Worm (Caenorhabditis elegans) whole organism, L4 larva: ENCODE data around the gene H40L08.8.

Experiments used
- T26A8.4 ChIP-seq: fragments of 200-800 bp; sonication (Bioruptor generic); IDR thresholded peaks from 2 replicates; pipeline ENCODE4 v1.3.6; 2022; ENCODE audit warnings: missing genetic modification characterization, missing compliant biosample characterization
- Y105C5A.15 ChIP-seq: fragments of 200-800 bp; sonication (Bioruptor generic); IDR thresholded peaks from 2 replicates; pipeline ENCODE4 v1.3.6; 2022; ENCODE audit warnings: missing genetic modification characterization, missing compliant biosample characterization
- aha-1 ChIP-seq: fragments of 150-350 bp; peaks from one replicate; lab custom pipeline; 2014; ENCODE audit warnings: missing biosample characterization, missing genetic modification characterization
- ama-1 ChIP-seq: fragments of 150-350 bp; optimal IDR thresholded peaks from 2 replicates; lab custom pipeline; 2014; ENCODE audit warnings: inconsistent platforms, mixed read lengths
- daf-16 ChIP-seq, 3 experiments: sonication (generic microtip); optimal IDR thresholded peaks; 2 replicates each; lab custom pipeline; 2016 to 2017; ENCODE audit warnings: missing genetic modification characterization in 3 of 3, missing genetic modification reagents in 3 of 3, mild to moderate bottlenecking in 2 of 3, missing compliant biosample characterization in 2 of 3, missing biosample characterization in 1 of 3, moderate library complexity in 1 of 3
- daf-19 ChIP-seq: fragments of 200-800 bp; sonication (Bioruptor generic); conservative IDR thresholded peaks from 2 replicates; pipeline ENCODE4 v1.3.6; 2022; ENCODE audit warnings: missing genetic modification characterization, missing compliant biosample characterization
- dmd-9 ChIP-seq: fragments of 200-800 bp; sonication (Bioruptor generic); IDR thresholded peaks from 2 replicates; pipeline ENCODE4 v1.3.6; 2022; ENCODE audit warnings: missing genetic modification reagents, missing genetic modification characterization, missing compliant biosample characterization
- hif-1 ChIP-seq, 2 experiments: sonication (generic microtip); optimal IDR thresholded peaks; 2 replicates each; lab custom pipeline; 2016 to 2017; ENCODE audit warnings: missing compliant biosample characterization in 2 of 2, missing genetic modification characterization in 2 of 2, missing genetic modification reagents in 2 of 2, missing genotype in 2 of 2, mild to moderate bottlenecking in 1 of 2
- hlh-11 ChIP-seq: fragments of 200-800 bp; sonication (Bioruptor generic); optimal IDR thresholded peaks from 2 replicates; lab custom pipeline; 2018; ENCODE audit warnings: mild to moderate bottlenecking, missing genetic modification characterization, missing compliant biosample characterization
- hlh-30 ChIP-seq: sonication (generic microtip); optimal IDR thresholded peaks from 2 replicates; lab custom pipeline; 2017; ENCODE audit warnings: antibody characterized with exemption, mild to moderate bottlenecking, missing genetic modification characterization, missing compliant biosample characterization; ENCODE audit not compliant: insufficient read depth
- lin-38 ChIP-seq: fragments of 200-800 bp; sonication (Bioruptor generic); IDR thresholded peaks from 2 replicates; pipeline ENCODE4 v1.3.6; 2022; ENCODE audit warnings: missing genetic modification reagents, missing genetic modification characterization, missing compliant biosample characterization
- lsy-2 ChIP-seq, 2 experiments: fragments of 150-350 bp in 1 of 2; sonication (generic microtip) in 1 of 2; optimal IDR thresholded peaks; 2 replicates each; lab custom pipeline; 2014 to 2017; ENCODE audit warnings: missing biosample characterization in 2 of 2, missing genetic modification characterization in 2 of 2
- madf-9 ChIP-seq: fragments of 200-800 bp; sonication (Bioruptor generic); conservative IDR thresholded peaks from 2 replicates; pipeline ENCODE4 v1.3.6; 2022; ENCODE audit warnings: missing genetic modification reagents, missing genetic modification characterization, missing compliant biosample characterization
- mdt-29 ChIP-seq: fragments of 200-800 bp; sonication (Bioruptor generic); IDR thresholded peaks from 2 replicates; pipeline ENCODE4 v1.3.6; 2022; ENCODE audit warnings: missing genetic modification reagents, missing genetic modification characterization, missing compliant biosample characterization
- mep-1 ChIP-seq: fragments of 150-350 bp; sonication (generic microtip); optimal IDR thresholded peaks from 3 replicates; lab custom pipeline; 2014; ENCODE audit warnings: missing biosample characterization, missing genetic modification characterization
- mxl-3 ChIP-seq: fragments of 200-800 bp; sonication (Bioruptor generic); optimal IDR thresholded peaks from 2 replicates; lab custom pipeline; 2018; ENCODE audit warnings: mild to moderate bottlenecking, missing genetic modification characterization, missing compliant biosample characterization
- nhr-10 ChIP-seq: fragments of 150-350 bp; optimal IDR thresholded peaks from 2 replicates; lab custom pipeline; 2014; ENCODE audit warnings: missing biosample characterization, missing genetic modification characterization
- nhr-102 ChIP-seq: sonication (generic microtip); optimal IDR thresholded peaks from 2 replicates; lab custom pipeline; 2016; ENCODE audit warnings: mild to moderate bottlenecking, missing genetic modification characterization, moderate library complexity, missing compliant biosample characterization
- nhr-237 ChIP-seq: sonication (generic microtip); optimal IDR thresholded peaks from 2 replicates; lab custom pipeline; 2017; ENCODE audit warnings: missing biosample characterization, missing genetic modification characterization
- nhr-25 ChIP-seq: sonication (generic microtip); optimal IDR thresholded peaks from 2 replicates; lab custom pipeline; 2017; ENCODE audit warnings: missing genetic modification characterization, mild to moderate bottlenecking, missing compliant biosample characterization, antibody characterized with exemption, moderate library complexity, borderline replicate concordance; ENCODE audit not compliant: insufficient read depth
- nhr-48 ChIP-seq: sonication (generic microtip); optimal IDR thresholded peaks from 2 replicates; lab custom pipeline; 2016; ENCODE audit warnings: mild to moderate bottlenecking, missing genetic modification characterization, missing compliant biosample characterization
- nhr-6 ChIP-seq: fragments of 150-350 bp; optimal IDR thresholded peaks from 2 replicates; lab custom pipeline; 2014; ENCODE audit warnings: missing biosample characterization, missing genetic modification characterization
- pha-4 ChIP-seq, 2 experiments: fragments of 150-350 bp in 1 of 2; fragments of 200-800 bp in 1 of 2; sonication (Bioruptor generic) in 1 of 2; IDR thresholded peaks in 1 of 2; optimal IDR thresholded peaks in 1 of 2; 2 replicates each; pipeline versions ENCODE4 v1.3.6 to Lab custom; 2014 to 2022; ENCODE audit warnings: missing genetic modification characterization in 2 of 2, missing genetic modification reagents in 2 of 2, missing biosample characterization in 1 of 2, missing compliant biosample characterization in 1 of 2
- php-3 ChIP-seq: fragments of 200-800 bp; sonication (Bioruptor generic); IDR thresholded peaks from 2 replicates; pipeline ENCODE4 v1.3.6; 2022; ENCODE audit warnings: missing genetic modification reagents, missing genetic modification characterization, missing compliant biosample characterization
- rbr-2 ChIP-seq: sonication (generic microtip); optimal IDR thresholded peaks from 2 replicates; lab custom pipeline; 2016; ENCODE audit warnings: missing genotype, missing genetic modification characterization, missing compliant biosample characterization
- sdz-12 ChIP-seq: fragments of 200-800 bp; sonication (Bioruptor generic); optimal IDR thresholded peaks from 2 replicates; lab custom pipeline; 2018; ENCODE audit warnings: mild to moderate bottlenecking, missing genetic modification characterization, missing compliant biosample characterization
- spr-1 ChIP-seq: sonication (generic microtip); optimal IDR thresholded peaks from 2 replicates; lab custom pipeline; 2016; ENCODE audit warnings: mild to moderate bottlenecking, missing genetic modification characterization, missing compliant biosample characterization
- spr-3 ChIP-seq: fragments of 200-800 bp; sonication (Bioruptor generic); optimal IDR thresholded peaks from 2 replicates; lab custom pipeline; 2018; ENCODE audit warnings: mild to moderate bottlenecking, missing genetic modification characterization, missing compliant biosample characterization
- unc-62 ChIP-seq, 3 experiments: fragments of 150-350 bp in 1 of 3; sonication (generic microtip); optimal IDR thresholded peaks in 2 of 3; peaks in 1 of 3; 1 replicate in 1 of 3; 2 replicates in 2 of 3; lab custom pipeline; 2014 to 2017; ENCODE audit warnings: missing biosample characterization in 3 of 3, missing genetic modification characterization in 3 of 3, missing genetic modification reagents in 3 of 3, missing genotype in 1 of 3
- zag-1 ChIP-seq: fragments of 150-350 bp; optimal IDR thresholded peaks from 2 replicates; lab custom pipeline; 2014; ENCODE audit warnings: missing biosample characterization, missing genetic modification characterization
- zip-11 ChIP-seq: fragments of 200-800 bp; sonication (Bioruptor generic); IDR thresholded peaks from 2 replicates; pipeline ENCODE4 v1.3.6; 2022; ENCODE audit warnings: missing genetic modification characterization, missing compliant biosample characterization
- zip-2 ChIP-seq: fragments of 150-350 bp; optimal IDR thresholded peaks from 2 replicates; lab custom pipeline; 2014; ENCODE audit warnings: missing biosample characterization, missing genetic modification characterization

The H40L08.8 gene

DNA sequence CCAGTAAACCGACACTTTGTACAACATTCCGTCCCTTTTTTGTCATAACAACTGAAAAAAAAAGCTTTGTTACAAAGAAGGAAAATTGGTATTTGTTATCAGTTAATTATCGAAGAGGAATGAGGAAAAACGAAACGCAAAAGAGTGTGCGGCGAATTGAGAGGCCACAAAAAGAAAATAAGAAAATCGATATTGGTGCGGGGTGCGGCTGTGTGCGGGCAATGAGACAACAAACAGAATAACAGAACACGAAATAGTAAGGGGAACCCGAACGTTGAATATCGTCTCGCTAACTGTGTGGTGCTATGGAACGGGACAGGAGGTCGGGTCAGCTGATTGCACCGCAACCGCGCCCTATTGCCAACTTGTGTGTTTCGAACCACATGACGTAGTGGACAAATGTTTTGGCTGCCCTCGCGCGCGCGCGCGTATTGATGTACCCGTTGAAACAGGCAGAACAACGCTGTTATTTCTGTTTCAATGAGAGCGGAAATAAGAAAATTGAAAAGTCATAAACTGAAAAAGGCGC, 36.8 kb downstream of the H40L08.8 start, which contains the start of gene C18B12.4 (continued):
- TF ChIP-seq sdz-12 (GFP tag; lab: Kevin White, UChicago) = no peak
- TF ChIP-seq hif-1 (tag; optimal IDR thresholded peaks at IDR 0.05; lab: Kevin White, UChicago) = peak in 1 of 2 experiments; percentile 82
- TF ChIP-seq daf-19 (GFP tag; lab: Robert Waterston, UW) = no peak
- peak; percentile 93 for TF ChIP-seq lin-38 (GFP tag; lab: Robert Waterston, UW)
- no peak for TF ChIP-seq mdt-29 (GFP tag; lab: Robert Waterston, UW)
- TF ChIP-seq lsy-2 (tag; optimal IDR thresholded peaks at IDR 0.05; lab: Kevin White, UChicago) = peak; percentile 60 to 80

DNA sequence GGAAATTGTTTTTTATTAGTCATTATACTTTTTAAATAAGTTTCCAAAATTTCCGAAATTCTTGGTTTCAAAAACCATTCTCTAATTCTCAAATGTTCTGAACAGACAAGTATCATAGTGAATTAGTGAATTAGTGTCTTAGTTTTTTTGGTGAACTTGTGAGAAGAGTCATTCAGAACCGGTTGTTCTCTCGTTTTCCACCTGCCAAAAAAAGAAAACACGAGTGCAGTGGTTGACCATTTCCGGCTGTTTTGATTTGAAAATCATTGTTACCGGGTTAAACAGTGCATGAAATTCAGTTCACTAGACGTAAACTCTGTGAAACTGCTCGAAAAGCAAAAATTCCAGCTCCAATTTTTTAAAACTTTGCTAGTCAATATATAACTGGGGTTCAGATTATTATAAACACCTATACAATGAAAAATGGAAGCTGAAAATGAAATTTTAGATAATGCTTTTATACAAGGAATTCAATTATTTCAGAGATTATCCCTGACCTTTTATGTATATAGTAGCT, 37.7 kb downstream of the H40L08.8 start:
- peak; percentile 91 for TF ChIP-seq aha-1 (tag; lab: Kevin White, UChicago)
- TF ChIP-seq nhr-6 (tag; lab: Kevin White, UChicago) = no peak
- no peak for TF ChIP-seq pha-4 (GFP tag; IDR thresholded peaks at IDR 0.05; lab: Robert Waterston, UW)
- TF ChIP-seq pha-4 (tag; optimal IDR thresholded peaks at IDR 0.05; lab: Kevin White, UChicago) = no peak
- TF ChIP-seq Y105C5A.15 (GFP tag; lab: Robert Waterston, UW) = no peak
- no peak for TF ChIP-seq nhr-237 (tag; lab: Kevin White, UChicago)
- TF ChIP-seq php-3 (GFP tag; lab: Robert Waterston, UW) = no peak
- TF ChIP-seq nhr-48 = no peak

DNA sequence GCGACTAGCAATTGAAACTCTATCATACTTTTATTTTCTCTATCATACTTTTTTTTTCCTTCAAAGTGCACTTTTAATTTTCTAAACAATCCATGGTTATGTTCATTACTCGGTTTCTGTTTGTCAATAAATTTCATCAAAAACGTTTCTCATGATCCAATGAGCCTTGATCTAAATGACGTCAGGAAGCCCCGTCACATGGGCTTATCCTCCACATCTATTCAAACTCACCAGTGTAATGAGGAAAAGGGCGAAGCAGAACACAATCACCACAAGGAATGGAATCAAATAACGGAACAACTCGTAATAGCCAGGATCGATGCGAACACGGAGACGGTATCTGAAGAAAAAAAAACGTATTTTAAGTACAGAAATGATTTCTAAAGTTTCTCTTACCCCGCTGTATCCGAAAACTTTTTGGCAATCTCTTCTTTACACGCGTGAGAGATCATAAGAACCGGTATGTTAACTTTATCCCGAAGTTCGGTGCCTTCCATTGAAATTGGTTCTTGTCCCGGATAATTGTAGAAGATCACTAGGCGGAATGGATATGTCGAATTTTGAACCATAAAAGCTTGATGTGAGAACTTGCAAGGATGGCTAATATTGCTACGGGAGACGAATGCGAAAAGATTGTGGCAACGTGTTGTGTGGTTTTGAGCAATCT, 38.3 kb downstream of the H40L08.8 start:
- peak; percentile 21 for TF ChIP-seq hlh-30 (tag; lab: Kevin White, UChicago)
- TF ChIP-seq T26A8.4 (GFP tag; lab: Robert Waterston, UW) = 0 out of 2 replicates have a peak, but pooled peaks have one; percentile 29
- peak in 1 of 2 experiments; percentile 72 for TF ChIP-seq daf-16 (GFP tag; optimal IDR thresholded peaks at IDR 0.05; lab: Kevin White, UChicago)
- TF ChIP-seq daf-16 (tag; optimal IDR thresholded peaks at IDR 0.05; lab: Kevin White, UChicago) = no peak
- TF ChIP-seq rbr-2 (tag; lab: Kevin White, UChicago) = no peak
- peak; percentile 15 for TF ChIP-seq hlh-11
- no peak for TF ChIP-seq mxl-3 (GFP tag; lab: Kevin White, UChicago)

DNA sequence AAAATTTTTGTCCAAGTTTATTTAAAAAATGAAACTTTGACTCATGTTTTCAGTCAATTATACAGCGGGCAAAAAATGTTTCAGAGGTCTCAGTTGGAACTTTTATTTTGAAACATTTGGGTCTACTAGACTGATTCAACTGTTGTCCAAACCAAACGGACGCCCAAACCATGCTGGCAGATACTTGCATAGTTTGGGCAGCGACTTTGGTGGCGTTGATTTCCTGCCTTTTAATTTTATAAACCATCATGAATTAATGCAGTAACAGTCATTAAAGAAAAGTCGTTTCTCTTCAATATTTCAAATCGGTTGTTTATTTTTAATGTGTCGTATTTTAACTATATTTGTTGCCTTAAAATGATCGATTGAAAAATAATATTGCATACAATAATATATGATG, 41.1 kb downstream of the H40L08.8 start:
- TF ChIP-seq daf-16 (GFP tag; optimal IDR thresholded peaks at IDR 0.05; lab: Kevin White, UChicago) (peak in 1 of 2 experiments; percentile 25), daf-16 (tag; optimal IDR thresholded peaks at IDR 0.05; lab: Kevin White, UChicago) (no peak), zip-2 (tag; lab: Kevin White, UChicago) (peak; percentile 30), lsy-2 (tag; optimal IDR thresholded peaks at IDR 0.05; lab: Kevin White, UChicago) (peak in 1 of 2 experiments; percentile 18), nhr-10 (tag; lab: Kevin White, UChicago) (no peak), mep-1 (tag; lab: Kevin White, UChicago) (peak; percentile 47), nhr-102 (tag; lab: Kevin White, UChicago) (peak; percentile 3), spr-1 (tag; lab: Kevin White, UChicago) (no peak), spr-3 (GFP tag; lab: Kevin White, UChicago) (no peak), nhr-25 (no peak), nhr-48 (peak; percentile 6), zip-11 (GFP tag; lab: Robert Waterston, UW) (no peak), madf-9 (no peak), zag-1 (no peak), dmd-9 (no peak)

- no peak for TF ChIP-seq ama-1
- TF ChIP-seq unc-62 (GFP tag; optimal IDR thresholded peaks at IDR 0.05 in 1 of 2; lab: Kevin White, UChicago) = peak in 1 of 2 experiments; percentile 93
- TF ChIP-seq unc-62 (tag; optimal IDR thresholded peaks at IDR 0.05; lab: Kevin White, UChicago) = no peak
Observed at ce11 chrX:15035748-15036147, 41.7 kb downstream of the H40L08.8 start.
